Worm (Caenorhabditis elegans): ENCODE results near the gene T01G1.2.

DNA sequence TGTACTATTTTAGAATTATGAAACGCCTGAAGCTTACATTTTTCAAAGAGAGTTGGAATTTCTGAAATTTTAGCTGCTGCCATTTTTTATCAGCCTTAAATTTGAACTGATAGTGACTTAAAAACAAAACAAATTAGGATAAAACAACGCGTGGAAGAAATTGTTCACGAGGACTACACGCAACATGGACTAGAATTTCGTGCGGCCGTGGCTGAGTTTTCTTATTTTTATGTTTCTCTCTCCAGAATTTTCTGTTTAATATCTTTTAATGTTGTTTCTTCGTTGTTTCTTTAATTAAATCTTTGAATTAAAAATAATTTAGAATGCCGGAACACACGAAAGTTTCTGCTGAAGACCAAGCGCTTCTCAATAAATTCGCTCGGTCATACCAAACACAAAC is 39.3 kb upstream of the T01G1.2 start, which contains the start of the genes B0035.3, B0035.22 and pfd-4:
- TF ChIP-seq lin-13 (tag; optimal IDR thresholded peaks at IDR 0.05) (no peak), zip-8 (tag; optimal IDR thresholded peaks at IDR 0.05) (no peak), hlh-1 (tag; optimal IDR thresholded peaks at IDR 0.05) (no peak), nhr-12 (tag; optimal IDR thresholded peaks at IDR 0.05) (no peak), unc-62 (GFP tag; optimal IDR thresholded peaks at IDR 0.05) (no peak), elt-3 (tag; optimal IDR thresholded peaks at IDR 0.05) (no peak), ztf-11 (tag; optimal IDR thresholded peaks at IDR 0.05) (no peak), pha-4 (tag; optimal IDR thresholded peaks at IDR 0.05) (no peak), nhr-76 (tag; optimal IDR thresholded peaks at IDR 0.05) (no peak)
